Worm (Caenorhabditis elegans): ENCODE results near the gene srap-1.

The srap-1 gene

ce11 chrII:11184757-11185341 is 18.2 kb upstream of the srap-1 start, which contains the start of gene lir-3 (continued):
- TF ChIP-seq nhr-71 (tag; optimal IDR thresholded peaks at IDR 0.05) (peak; percentile 29), nhr-85 (tag) (no peak), elt-3 (tag; optimal IDR thresholded peaks at IDR 0.05) (no peak), alr-1 (tag; optimal IDR thresholded peaks at IDR 0.05; ENCODE audit: borderline replicate concordance) (no peak), ceh-88 (GFP tag; IDR thresholded peaks at IDR 0.05) (no peak), nhr-84 (tag; optimal IDR thresholded peaks at IDR 0.05) (no peak), xbp-1 (tag; optimal IDR thresholded peaks at IDR 0.05) (no peak), zip-4 (GFP tag; optimal IDR thresholded peaks at IDR 0.05) (no peak), snu-23 (GFP tag; optimal IDR thresholded peaks at IDR 0.05) (peak; percentile 25), ceh-63 (GFP tag; optimal IDR thresholded peaks at IDR 0.05) (no peak), lin-35 (GFP tag; optimal IDR thresholded peaks at IDR 0.05) (peak in 1 of 2 experiments; percentile 24), mab-9 (GFP tag; IDR thresholded peaks at IDR 0.05) (no peak), ets-5 (GFP tag; IDR thresholded peaks at IDR 0.05) (no peak), lir-3 (tag; optimal IDR thresholded peaks at IDR 0.05; ENCODE audit: poor library complexity) (no peak), nhr-77 (tag; optimal IDR thresholded peaks at IDR 0.05) (no peak), dpl-1 (GFP tag; optimal IDR thresholded peaks at IDR 0.05) (peak in 1 of 3 experiments; percentile 30), jun-1 (tag; optimal IDR thresholded peaks at IDR 0.05) (no peak), hlh-17 (GFP tag; optimal IDR thresholded peaks at IDR 0.05; ENCODE audit: borderline replicate concordance) (no peak), sup-37 (GFP tag; optimal IDR thresholded peaks at IDR 0.05) (no peak), sox-4 (tag; optimal IDR thresholded peaks at IDR 0.05) (no peak), egl-13 (tag; optimal IDR thresholded peaks at IDR 0.05) (no peak), F16B12.6 (tag; optimal IDR thresholded peaks at IDR 0.05) (no peak), mdl-1 (tag; optimal IDR thresholded peaks at IDR 0.05) (no peak), pax-3 (tag; optimal IDR thresholded peaks at IDR 0.05) (no peak), zag-1 (tag; optimal IDR thresholded peaks at IDR 0.05) (no peak), nhr-12 (tag; optimal IDR thresholded peaks at IDR 0.05) (no peak), sptf-1 (tag; optimal IDR thresholded peaks at IDR 0.05) (no peak), nhr-47 (tag; optimal IDR thresholded peaks at IDR 0.05) (peak; percentile 51), pag-3 (tag; optimal IDR thresholded peaks at IDR 0.05; ENCODE audit: borderline replicate concordance, insufficient read depth) (no peak), unc-130 (tag; optimal IDR thresholded peaks at IDR 0.05) (no peak), C16A3.4 (tag; optimal IDR thresholded peaks at IDR 0.05) (no peak), ztf-4 (tag; optimal IDR thresholded peaks at IDR 0.05) (no peak), lin-14 (GFP tag; optimal IDR thresholded peaks at IDR 0.05) (peak; percentile 52), ceh-8 (GFP tag; optimal IDR thresholded peaks at IDR 0.05) (no peak), irx-1 (tag; optimal IDR thresholded peaks at IDR 0.05) (no peak), pqm-1 (tag; optimal IDR thresholded peaks at IDR 0.05) (no peak)

- TF ChIP-seq pqm-1 (tag; optimal IDR thresholded peaks at IDR 0.05) (no peak), rnt-1 (tag; optimal IDR thresholded peaks at IDR 0.05) (no peak), elt-3 (tag; optimal IDR thresholded peaks at IDR 0.05) (no peak), hlh-17 (GFP tag; optimal IDR thresholded peaks at IDR 0.05; ENCODE audit: borderline replicate concordance) (no peak), nhr-90 (tag; optimal IDR thresholded peaks at IDR 0.05; ENCODE audit: poor library complexity) (no peak), egl-13 (tag; optimal IDR thresholded peaks at IDR 0.05) (no peak), blmp-1 (tag; optimal IDR thresholded peaks at IDR 0.05) (no peak), pag-3 (tag; optimal IDR thresholded peaks at IDR 0.05; ENCODE audit: borderline replicate concordance, insufficient read depth) (no peak), nhr-85 (tag) (no peak), skn-1 (tag; optimal IDR thresholded peaks at IDR 0.05) (no peak), unc-130 (tag; optimal IDR thresholded peaks at IDR 0.05) (no peak), swsn-7 (tag; optimal IDR thresholded peaks at IDR 0.05) (no peak), mef-2 (tag; optimal IDR thresholded peaks at IDR 0.05) (no peak), ets-5 (GFP tag; IDR thresholded peaks at IDR 0.05) (no peak), fos-1 (tag; optimal IDR thresholded peaks at IDR 0.05) (no peak)
These were observed 17.3 kb upstream of the srap-1 start, which contains the start of gene sfxn-1.2 for ce11 chrII:11185728-11186127. Gene sfxn-1.2 (plus strand): TSS chrII:11186028.
